Worm (Caenorhabditis elegans): ENCODE results near the gene ccch-5.
A peak's percentile ranks its signal among the peaks of the same experiment; 100 is the strongest.

The ccch-5 gene

ce11 chrIV:14885584-14885983 lies 33.8 kb upstream of the ccch-5 start:
- no peak for TF ChIP-seq snpc-1.1 (tag; optimal IDR thresholded peaks at IDR 0.05; ENCODE audit: insufficient read depth)
- no peak for TF ChIP-seq ekl-4 (GFP tag; IDR thresholded peaks at IDR 0.05)
- no peak for TF ChIP-seq snpc-4 (GFP tag; optimal IDR thresholded peaks at IDR 0.05)
- no peak for TF ChIP-seq snpc-4 (tag; optimal IDR thresholded peaks at IDR 0.05)
- no peak for TF ChIP-seq akir-1 (GFP tag; optimal IDR thresholded peaks at IDR 0.05)
- TF ChIP-seq nhr-80 (tag; optimal IDR thresholded peaks at IDR 0.05), result peak; percentile 69
- no peak for TF ChIP-seq ceh-79 (tag; optimal IDR thresholded peaks at IDR 0.05)
- TF ChIP-seq Y53G8AR.9 (GFP tag; conservative IDR thresholded peaks at IDR 0.05), result no peak

DNA sequence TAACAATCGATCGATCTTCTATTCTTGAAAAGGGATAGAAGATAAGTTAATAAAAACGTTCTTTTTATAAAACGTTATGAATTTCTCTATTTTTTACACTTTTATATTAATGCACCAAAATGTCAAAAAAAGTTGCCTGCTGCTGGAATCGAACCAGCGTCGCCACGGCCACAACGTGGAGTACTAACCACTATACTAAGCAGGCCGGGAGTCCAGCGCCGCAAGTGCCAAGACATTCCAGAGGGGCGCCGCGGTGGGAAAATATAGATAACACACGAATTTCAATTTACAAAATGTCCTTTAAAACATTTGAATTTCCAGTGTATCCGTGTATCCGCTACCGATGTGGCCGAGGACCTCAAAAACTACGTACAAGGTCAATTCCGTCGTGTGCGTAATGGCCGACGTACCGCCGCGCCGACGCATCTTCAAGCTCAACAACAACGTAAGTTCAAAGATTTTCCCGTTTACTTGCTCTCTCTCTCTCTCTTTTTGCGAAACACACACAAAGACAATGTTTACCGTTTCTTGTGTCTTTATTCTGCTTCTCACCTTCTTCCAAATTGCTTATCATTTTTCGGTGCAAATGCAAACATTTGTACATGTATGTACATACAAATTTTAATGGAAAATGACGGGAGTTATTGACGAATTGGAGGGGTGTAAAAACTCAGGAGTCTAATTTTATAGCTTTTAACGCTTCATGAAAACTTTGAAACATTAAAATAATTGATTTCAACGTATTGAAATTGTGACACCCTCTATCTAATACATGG lies 30.3 kb upstream of the ccch-5 start:
- TF ChIP-seq B0019.2 (GFP tag; conservative IDR thresholded peaks at IDR 0.05) (0 out of 2 replicates have a peak, but pooled peaks have one; percentile 9), tbp1 (GFP tag; optimal IDR thresholded peaks at IDR 0.05) (peak; percentile 95), F39B2.1 (GFP tag; IDR thresholded peaks at IDR 0.05) (no peak), pbrm-1 (GFP tag; IDR thresholded peaks at IDR 0.05) (peak; percentile 28; the same call in 1 of the 2 replicates), nhr-90 (tag; optimal IDR thresholded peaks at IDR 0.05) (peak; percentile 38), rcor-1 (GFP tag; IDR thresholded peaks at IDR 0.05) (no peak), ceh-58 (GFP tag; IDR thresholded peaks at IDR 0.05) (no peak), ceh-91 (GFP tag; IDR thresholded peaks at IDR 0.05) (no peak), lin-35 (GFP tag; optimal IDR thresholded peaks at IDR 0.05) (peak in 1 of 3 experiments; percentile 35), madf-10 (tag; optimal IDR thresholded peaks at IDR 0.05) (peak; percentile 7), rpc-1 (optimal IDR thresholded peaks at IDR 0.05) (peak; percentile 53), rpc-1 (tag; optimal IDR thresholded peaks at IDR 0.05) (peak; percentile 75), let-607 (tag; optimal IDR thresholded peaks at IDR 0.05) (no peak), zim-3 (tag; optimal IDR thresholded peaks at IDR 0.05) (no peak), die-1 (tag; optimal IDR thresholded peaks at IDR 0.05) (peak; percentile 30), chd-7 (tag; optimal IDR thresholded peaks at IDR 0.05) (no peak), hmg-1.2 (GFP tag; IDR thresholded peaks at IDR 0.05) (peak; percentile 36), hsf-1 (GFP tag; IDR thresholded peaks at IDR 0.05) (no peak), attf-6 (GFP tag; IDR thresholded peaks at IDR 0.05) (peak; percentile 97), ztf-18 (tag; optimal IDR thresholded peaks at IDR 0.05) (peak; percentile 72), cebp-1 (GFP tag; IDR thresholded peaks at IDR 0.05) (no peak), cebp-1 (tag; optimal IDR thresholded peaks at IDR 0.05) (peak; percentile 22), madf-6 (GFP tag; IDR thresholded peaks at IDR 0.05) (peak; percentile 44; the same call in 1 of the 2 replicates), K11D2.4 (GFP tag; IDR thresholded peaks at IDR 0.05) (no peak), F10E7.11 (tag; optimal IDR thresholded peaks at IDR 0.05) (no peak), ZK185.1 (tag; optimal IDR thresholded peaks at IDR 0.05; ENCODE audit: poor library complexity, severe bottlenecking) (peak; percentile 49), snpc-1.1 (tag; optimal IDR thresholded peaks at IDR 0.05; ENCODE audit: insufficient read depth) (peak; percentile 49), Y56A3A.18 (GFP tag; IDR thresholded peaks at IDR 0.05) (no peak), ets-4 (GFP tag; optimal IDR thresholded peaks at IDR 0.05) (no peak), madf-3 (GFP tag; IDR thresholded peaks at IDR 0.05) (no peak), hlh-12 (tag; optimal IDR thresholded peaks at IDR 0.05) (no peak), bed-1 (GFP tag; IDR thresholded peaks at IDR 0.05) (no peak), ceh-79 (tag; optimal IDR thresholded peaks at IDR 0.05) (peak; percentile 13), snpc-4 (GFP tag; optimal IDR thresholded peaks at IDR 0.05) (peak; percentile 90), snpc-4 (tag; optimal IDR thresholded peaks at IDR 0.05) (peak; percentile 17 to 98 (median 96)), repo-1 (tag; optimal IDR thresholded peaks at IDR 0.05) (no peak), pha-4 (tag; optimal IDR thresholded peaks at IDR 0.05) (no peak), ztf-28 (GFP tag; IDR thresholded peaks at IDR 0.05) (peak; percentile 62; the same call in 1 of the 2 replicates), him-1 (tag; optimal IDR thresholded peaks at IDR 0.05) (peak; percentile 60), egl-44 (GFP tag; IDR thresholded peaks at IDR 0.05) (0 out of 2 replicates have a peak, but pooled peaks have one; percentile 26), attf-5 (GFP tag; optimal IDR thresholded peaks at IDR 0.05) (peak; percentile 26)
